Worm (Caenorhabditis elegans): ENCODE results near the gene C28H8.2.

C28H8.2 gene

DNA sequence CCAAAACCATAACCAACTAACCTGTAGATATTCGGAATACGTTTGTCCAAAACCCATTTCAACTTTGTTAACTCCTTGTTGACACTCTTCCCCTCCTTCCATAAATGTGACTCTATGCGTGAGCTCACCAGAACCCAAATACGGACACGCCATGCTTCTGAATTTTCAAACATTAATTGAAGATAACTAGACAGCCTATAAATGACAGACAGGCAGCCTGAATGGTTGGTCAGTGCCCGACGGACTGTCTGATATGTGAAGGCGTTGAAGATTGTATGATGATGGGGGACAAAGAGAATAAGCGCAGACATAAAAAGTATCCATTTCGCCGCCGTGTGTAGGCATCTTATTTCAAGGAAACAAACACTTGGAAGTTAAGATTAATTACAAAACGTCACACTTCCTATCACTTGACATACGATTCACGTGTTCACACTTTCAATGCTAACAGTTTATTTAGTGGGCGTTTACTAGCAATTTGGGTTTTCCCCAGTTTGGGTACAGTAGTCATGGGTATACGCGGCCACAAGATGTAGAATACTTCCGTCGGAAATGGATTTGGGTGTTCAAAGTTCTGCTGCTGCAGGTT, at the start of gene C28H8.2, which contains the start of gene tdo-2 (continued):
- TF ChIP-seq lin-13 (GFP tag; optimal IDR thresholded peaks at IDR 0.05) (no peak), F10B5.3 (tag; optimal IDR thresholded peaks at IDR 0.05) (no peak), T26A8.4 (GFP tag; IDR thresholded peaks at IDR 0.05) (peak; percentile 9; the same call in 1 of the 2 replicates), nhr-111 (GFP tag; optimal IDR thresholded peaks at IDR 0.05) (no peak), ceh-28 (tag; optimal IDR thresholded peaks at IDR 0.05) (no peak), nhr-76 (tag; optimal IDR thresholded peaks at IDR 0.05) (no peak), F26F4.8 (GFP tag; conservative IDR thresholded peaks at IDR 0.05) (no peak), snpc-1.2 (GFP tag; IDR thresholded peaks at IDR 0.05) (no peak), nhr-77 (tag; optimal IDR thresholded peaks at IDR 0.05) (no peak), R02D3.7 (tag; optimal IDR thresholded peaks at IDR 0.05) (no peak), ztf-7 (tag; optimal IDR thresholded peaks at IDR 0.05) (no peak), ZK546.5 (tag; optimal IDR thresholded peaks at IDR 0.05) (no peak), ceh-82 (tag; optimal IDR thresholded peaks at IDR 0.05) (no peak), dpl-1 (GFP tag; optimal IDR thresholded peaks at IDR 0.05) (peak; percentile 6), Y105C5A.15 (GFP tag; IDR thresholded peaks at IDR 0.05) (no peak), Y48G9A.11 (GFP tag; IDR thresholded peaks at IDR 0.05) (no peak), nhr-237 (tag; optimal IDR thresholded peaks at IDR 0.05) (no peak), nhr-28 (tag; optimal IDR thresholded peaks at IDR 0.05) (peak; percentile 85), nhr-42 (GFP tag; IDR thresholded peaks at IDR 0.05) (no peak), dmd-8 (GFP tag; IDR thresholded peaks at IDR 0.05) (no peak), zag-1 (tag; optimal IDR thresholded peaks at IDR 0.05) (no peak), lin-15B (tag; optimal IDR thresholded peaks at IDR 0.05) (no peak), Y75B8A.6 (GFP tag; IDR thresholded peaks at IDR 0.05) (no peak), ama-1 (optimal IDR thresholded peaks at IDR 0.05) (peak; percentile 56), lin-39 (tag; optimal IDR thresholded peaks at IDR 0.05) (no peak), spr-3 (GFP tag; optimal IDR thresholded peaks at IDR 0.05) (no peak), snpc-4 (tag; optimal IDR thresholded peaks at IDR 0.05) (no peak), daf-8 (GFP tag; IDR thresholded peaks at IDR 0.05) (no peak), daf-12 (tag; optimal IDR thresholded peaks at IDR 0.05) (no peak), lin-38 (GFP tag; IDR thresholded peaks at IDR 0.05) (no peak), egl-27 (tag; optimal IDR thresholded peaks at IDR 0.05) (no peak), unc-39 (tag; optimal IDR thresholded peaks at IDR 0.05) (no peak), jun-1 (tag; optimal IDR thresholded peaks at IDR 0.05) (no peak), tra-1 (GFP tag; IDR thresholded peaks at IDR 0.05) (peak; percentile 55; the same call in 1 of the 2 replicates), lim-7 (GFP tag; IDR thresholded peaks at IDR 0.05) (no peak), mdt-29 (GFP tag; IDR thresholded peaks at IDR 0.05) (no peak), madf-5 (GFP tag; IDR thresholded peaks at IDR 0.05) (no peak), nhr-11 (tag; optimal IDR thresholded peaks at IDR 0.05) (no peak), zfp-3 (GFP tag; conservative IDR thresholded peaks at IDR 0.05) (no peak), gei-8 (GFP tag; optimal IDR thresholded peaks at IDR 0.05) (peak; percentile 44), ceh-44 (GFP tag; IDR thresholded peaks at IDR 0.05) (no peak), nhr-41 (GFP tag; IDR thresholded peaks at IDR 0.05) (no peak), ZK337.2 (GFP tag; IDR thresholded peaks at IDR 0.05) (no peak), ceh-20 (GFP tag; IDR thresholded peaks at IDR 0.05) (peak; percentile 81), zip-2 (tag; optimal IDR thresholded peaks at IDR 0.05) (no peak), F37D6.2 (tag; optimal IDR thresholded peaks at IDR 0.05) (no peak), sdz-12 (GFP tag; optimal IDR thresholded peaks at IDR 0.05) (no peak), hmg-1.1 (GFP tag; IDR thresholded peaks at IDR 0.05) (no peak), hif-1 (tag; optimal IDR thresholded peaks at IDR 0.05) (no peak), mxl-3 (GFP tag; optimal IDR thresholded peaks at IDR 0.05) (peak; percentile 86), daf-16 (GFP tag; optimal IDR thresholded peaks at IDR 0.05) (no peak), daf-16 (tag; optimal IDR thresholded peaks at IDR 0.05) (no peak), mes-2 (tag; optimal IDR thresholded peaks at IDR 0.05; ENCODE audit: poor library complexity, severe bottlenecking) (no peak)
